Fruit fly (Drosophila melanogaster) whole organism, embryonic: ENCODE measurements around the gene Reg-2.
A peak's percentile ranks its signal among the peaks of the same experiment; 100 is the strongest.

ENCODE experiments used
- Ada2b ChIP-seq: fragments of 200-800 bp; sonication (Bioruptor generic); IDR thresholded peaks from 2 replicates; pipeline ENCODE4 v1.3.6; 2022; ENCODE audit warnings: missing biosample characterization, missing genetic modification characterization
- Aef1 ChIP-seq: fragments of 200-800 bp; sonication (Bioruptor generic); IDR thresholded peaks from 3 replicates; pipeline ENCODE4 v1.3.6; 2022; ENCODE audit warnings: missing biosample characterization, missing genetic modification characterization
- B-H1 ChIP-seq: fragments of 200-800 bp; sonication (Bioruptor generic); IDR thresholded peaks from 3 replicates; pipeline ENCODE4 v1.3.6; 2022; ENCODE audit warnings: missing biosample characterization, missing genetic modification characterization
- CG10274 ChIP-seq: fragments of 200-800 bp; sonication (Bioruptor generic); optimal IDR thresholded peaks from 3 replicates; lab custom pipeline; 2017; ENCODE audit warnings: missing biosample characterization, mild to moderate bottlenecking, missing genetic modification characterization
- CG11247 ChIP-seq: fragments of 200-800 bp; sonication (Bioruptor generic); IDR thresholded peaks from 2 replicates; pipeline ENCODE4 v1.3.6; 2022; ENCODE audit warnings: missing biosample characterization, missing genetic modification characterization
- CG16779 ChIP-seq: fragments of 200-800 bp; sonication (Bioruptor generic); IDR thresholded peaks from 2 replicates; pipeline ENCODE4 v1.3.6; 2022; ENCODE audit warnings: missing biosample characterization, missing genetic modification characterization
- CG2120 ChIP-seq: fragments of 200-800 bp; sonication (Bioruptor generic); optimal IDR thresholded peaks from 3 replicates; lab custom pipeline; 2016; ENCODE audit warnings: missing biosample characterization, missing genetic modification characterization
- CG2129 ChIP-seq: fragments of 200-800 bp; sonication (Bioruptor generic); IDR thresholded peaks from 2 replicates; pipeline ENCODE4 v1.3.6; 2022; ENCODE audit warnings: missing biosample characterization, missing genetic modification characterization; ENCODE audit not compliant: partially characterized antibody
- CG30020 ChIP-seq: fragments of 200-800 bp; optimal IDR thresholded peaks from 2 replicates; lab custom pipeline; 2019; ENCODE audit warnings: missing biosample characterization, mild to moderate bottlenecking, missing genetic modification characterization, moderate library complexity
- CG30403 ChIP-seq: fragments of 200-800 bp; sonication (Bioruptor generic); optimal IDR thresholded peaks from 3 replicates; lab custom pipeline; 2016; ENCODE audit warnings: missing biosample characterization, missing genetic modification characterization
- CG30431 ChIP-seq: fragments of 200-800 bp; sonication (Bioruptor generic); optimal IDR thresholded peaks from 2 replicates; lab custom pipeline; 2017; ENCODE audit warnings: missing biosample characterization, missing genetic modification characterization
- CG31224 ChIP-seq: fragments of 200-800 bp; sonication (Bioruptor generic); IDR thresholded peaks from 2 replicates; pipeline ENCODE4 v1.3.6; 2022; ENCODE audit warnings: missing biosample characterization, missing genetic modification characterization
- CG33213 ChIP-seq: fragments of 200-800 bp; sonication (Bioruptor generic); optimal IDR thresholded peaks from 3 replicates; lab custom pipeline; 2016; ENCODE audit warnings: missing biosample characterization, missing genetic modification characterization
- CG33557 ChIP-seq: fragments of 200-800 bp; sonication (Bioruptor generic); optimal IDR thresholded peaks from 2 replicates; lab custom pipeline; 2019; ENCODE audit warnings: missing biosample characterization, mild to moderate bottlenecking, missing genetic modification characterization, moderate library complexity
- CG4854 ChIP-seq: fragments of 200-800 bp; sonication (Bioruptor generic); optimal IDR thresholded peaks from 2 replicates; lab custom pipeline; 2016; ENCODE audit warnings: missing biosample characterization, missing genetic modification characterization, inconsistent platforms
- CG7963 ChIP-seq: fragments of 200-800 bp; sonication (Bioruptor generic); IDR thresholded peaks from 3 replicates; pipeline ENCODE4 v1.3.6; 2022; ENCODE audit warnings: missing biosample characterization, missing genetic modification characterization; ENCODE audit not compliant: partially characterized antibody
- CG8388 ChIP-seq: fragments of 200-800 bp; sonication (Bioruptor generic); optimal IDR thresholded peaks from 2 replicates; lab custom pipeline; 2019; ENCODE audit warnings: missing biosample characterization, mild to moderate bottlenecking, missing genetic modification characterization, moderate library complexity
- CG8924 ChIP-seq: fragments of 200-800 bp; optimal IDR thresholded peaks from 3 replicates; lab custom pipeline; 2019; ENCODE audit warnings: missing biosample characterization, mild to moderate bottlenecking, missing genetic modification characterization, moderate library complexity
- CG9609 ChIP-seq: fragments of 200-800 bp; sonication (Bioruptor generic); optimal IDR thresholded peaks from 3 replicates; lab custom pipeline; 2016; ENCODE audit warnings: missing biosample characterization, missing genetic modification characterization
- CG9876 ChIP-seq: fragments of 200-800 bp; sonication (Bioruptor generic); optimal IDR thresholded peaks from 2 replicates; lab custom pipeline; 2016; ENCODE audit warnings: missing biosample characterization, missing genetic modification characterization
- D19B ChIP-seq: fragments of 200-800 bp; sonication (Bioruptor generic); optimal IDR thresholded peaks from 2 replicates; lab custom pipeline; 2017; ENCODE audit warnings: missing biosample characterization, mild to moderate bottlenecking, missing genetic modification characterization
- Dbx ChIP-seq: fragments of 200-800 bp; sonication (Bioruptor generic); IDR thresholded peaks from 3 replicates; pipeline ENCODE4 v1.3.6; 2022; ENCODE audit warnings: missing biosample characterization, missing genetic modification characterization
- Dip2 ChIP-seq: fragments of 200-800 bp; sonication (Bioruptor generic); IDR thresholded peaks from 2 replicates; pipeline ENCODE4 v1.3.6; 2022; ENCODE audit warnings: missing biosample characterization, missing genetic modification characterization
- Dref ChIP-seq: fragments of 200-800 bp; sonication (Bioruptor generic); IDR thresholded peaks from 2 replicates; pipeline ENCODE4 v1.3.6; 2022; ENCODE audit warnings: missing biosample characterization, missing genetic modification characterization
- Fer1 ChIP-seq: fragments of 200-800 bp; sonication (Bioruptor generic); optimal IDR thresholded peaks from 2 replicates; lab custom pipeline; 2017; ENCODE audit warnings: missing biosample characterization, mild to moderate bottlenecking, missing genetic modification characterization
- Gsc ChIP-seq: fragments of 200-800 bp; sonication (Bioruptor generic); IDR thresholded peaks from 2 replicates; pipeline ENCODE4 v1.3.6; 2022; ENCODE audit warnings: missing biosample characterization, missing genetic modification characterization
- HHEX ChIP-seq: fragments of 200-800 bp; sonication (Bioruptor generic); optimal IDR thresholded peaks from 3 replicates; lab custom pipeline; 2017; ENCODE audit warnings: missing biosample characterization, mild to moderate bottlenecking, missing genetic modification characterization, missing genetic modification reagents
- HLHmδ ChIP-seq: fragments of 200-800 bp; sonication (Bioruptor generic); optimal IDR thresholded peaks from 2 replicates; lab custom pipeline; 2018; ENCODE audit warnings: missing biosample characterization, mild to moderate bottlenecking, missing genetic modification characterization, moderate library complexity
- Hmx ChIP-seq: fragments of 200-800 bp; sonication (Bioruptor generic); optimal IDR thresholded peaks from 2 replicates; lab custom pipeline; 2016; ENCODE audit warnings: missing biosample characterization, missing genetic modification characterization
- Mad ChIP-seq: fragments of 200-800 bp; sonication (Bioruptor generic); optimal IDR thresholded peaks from 2 replicates; lab custom pipeline; 2016; ENCODE audit warnings: missing biosample characterization, missing genetic modification characterization
- NK7.1 ChIP-seq: fragments of 200-800 bp; sonication (Bioruptor generic); optimal IDR thresholded peaks from 3 replicates; lab custom pipeline; 2016; ENCODE audit warnings: missing biosample characterization, missing genetic modification characterization
- Nf-YA ChIP-seq: fragments of 200-800 bp; sonication (Bioruptor generic); IDR thresholded peaks from 2 replicates; pipeline ENCODE4 v1.3.6; 2022; ENCODE audit warnings: missing biosample characterization, missing genetic modification characterization
- Nf-YC ChIP-seq: fragments of 200-800 bp; optimal IDR thresholded peaks from 3 replicates; lab custom pipeline; 2019; ENCODE audit warnings: missing biosample characterization, mild to moderate bottlenecking, missing genetic modification characterization, moderate library complexity
- NfI ChIP-seq: fragments of 200-800 bp; sonication (Bioruptor generic); optimal IDR thresholded peaks from 3 replicates; lab custom pipeline; 2018; ENCODE audit warnings: missing biosample characterization, mild to moderate bottlenecking, missing genetic modification characterization, moderate library complexity
- Scr ChIP-seq: fragments of 200-800 bp; sonication (Bioruptor generic); IDR thresholded peaks from 2 replicates; pipeline ENCODE4 v1.3.6; 2022; ENCODE audit warnings: missing biosample characterization, missing genetic modification characterization; ENCODE audit not compliant: partially characterized antibody
- Sox102F ChIP-seq: fragments of 200-800 bp; sonication (Bioruptor generic); optimal IDR thresholded peaks from 2 replicates; lab custom pipeline; 2018; ENCODE audit warnings: missing biosample characterization, mild to moderate bottlenecking, missing genetic modification characterization, moderate library complexity
- Sry-δ ChIP-seq: fragments of 200-800 bp; sonication (Bioruptor generic); optimal IDR thresholded peaks from 2 replicates; lab custom pipeline; 2016; ENCODE audit warnings: missing biosample characterization, missing genetic modification characterization
- bbx ChIP-seq: fragments of 200-800 bp; sonication (Bioruptor generic); IDR thresholded peaks from 2 replicates; pipeline ENCODE4 v1.3.6; 2022; ENCODE audit warnings: missing biosample characterization, missing genetic modification characterization; ENCODE audit not compliant: partially characterized antibody
- crc ChIP-seq: fragments of 200-800 bp; sonication (Bioruptor generic); optimal IDR thresholded peaks from 2 replicates; lab custom pipeline; 2016; ENCODE audit warnings: missing biosample characterization, missing genetic modification characterization
- crol ChIP-seq: fragments of 200-800 bp; sonication (Bioruptor generic); IDR thresholded peaks from 2 replicates; pipeline ENCODE4 v1.3.6; 2022; ENCODE audit warnings: missing biosample characterization, missing genetic modification characterization
- emc ChIP-seq: fragments of 200-800 bp; sonication (Bioruptor generic); optimal IDR thresholded peaks from 2 replicates; lab custom pipeline; 2016; ENCODE audit warnings: missing biosample characterization, missing genetic modification characterization
- gfzf ChIP-seq: fragments of 200-800 bp; sonication (Bioruptor generic); optimal IDR thresholded peaks from 2 replicates; lab custom pipeline; 2016; ENCODE audit warnings: missing biosample characterization, mild to moderate bottlenecking, missing genetic modification characterization, moderate library complexity
- gsb-n ChIP-seq: fragments of 200-800 bp; sonication (Bioruptor generic); optimal IDR thresholded peaks from 3 replicates; lab custom pipeline; 2018; ENCODE audit warnings: missing biosample characterization, mild to moderate bottlenecking, missing genetic modification characterization
- gt ChIP-seq: fragments of 200-800 bp; sonication (Bioruptor generic); IDR thresholded peaks from 2 replicates; pipeline ENCODE4 v1.3.6; 2022; ENCODE audit warnings: missing biosample characterization, missing genetic modification characterization
- hbn ChIP-seq: fragments of 200-800 bp; sonication (Bioruptor generic); IDR thresholded peaks from 2 replicates; pipeline ENCODE4 v1.3.6; 2022; ENCODE audit warnings: missing biosample characterization, missing genetic modification characterization; ENCODE audit not compliant: partially characterized antibody
- knrl ChIP-seq: fragments of 200-800 bp; sonication (Bioruptor generic); IDR thresholded peaks from 3 replicates; pipeline ENCODE4 v1.3.6; 2022; ENCODE audit warnings: missing biosample characterization, missing genetic modification characterization; ENCODE audit not compliant: partially characterized antibody
- slou ChIP-seq: fragments of 200-800 bp; sonication (Bioruptor generic); optimal IDR thresholded peaks from 3 replicates; lab custom pipeline; 2016; ENCODE audit warnings: missing biosample characterization, missing genetic modification characterization
- so ChIP-seq: fragments of 200-800 bp; sonication (Bioruptor generic); IDR thresholded peaks from 3 replicates; pipeline ENCODE4 v1.3.6; 2022; ENCODE audit warnings: missing biosample characterization, missing genetic modification characterization
- tx ChIP-seq: fragments of 200-800 bp; sonication (Bioruptor generic); optimal IDR thresholded peaks from 2 replicates; lab custom pipeline; 2016; ENCODE audit warnings: missing biosample characterization, missing genetic modification characterization
- yki ChIP-seq: fragments of >200 bp; optimal IDR thresholded peaks from 3 replicates; lab custom pipeline; 2018

The Reg-2 gene

dm6 chr3L:603847-604550 is 2.4 kb downstream of the Reg-2 start, which contains the start of gene CG13893 (continued):
- TF ChIP-seq D19B (GFP tag; lab: Kevin White, UChicago) (peak; percentile 99), Fer1 (GFP tag; lab: Kevin White, UChicago) (peak; percentile 71), CG16779 (peak; percentile 66; the same call in 1 of the 2 replicates), CG30403 (GFP tag; lab: Kevin White, UChicago) (no peak), CG9609 (GFP tag; lab: Kevin White, UChicago) (no peak), NfI (GFP tag; lab: Kevin White, UChicago) (peak; percentile 20), gt (no peak), Nf-YA (GFP tag; lab: Robert Waterston, UW) (peak; percentile 32; the same call in 1 of the 2 replicates), Sry-δ (GFP tag; lab: Kevin White, UChicago) (no peak), CG31224 (GFP tag; lab: Robert Waterston, UW) (no peak), tx (GFP tag; lab: Kevin White, UChicago) (no peak), Dref (GFP tag; lab: Robert Waterston, UW) (0 out of 2 replicates have a peak, but pooled peaks have one; percentile 26), hbn (GFP tag; lab: Robert Waterston, UW) (0 out of 2 replicates have a peak, but pooled peaks have one; percentile 22), Gsc (GFP tag; lab: Robert Waterston, UW) (no peak), CG4854 (GFP tag; lab: Kevin White, UChicago) (peak; percentile 26), CG33557 (no peak), Dip2 (GFP tag; lab: Robert Waterston, UW) (no peak), crol (GFP tag; lab: Robert Waterston, UW) (peak; percentile 51; the same call in 1 of the 2 replicates), crc (GFP tag; lab: Kevin White, UChicago) (no peak), Scr (peak; percentile 40; the same call in 1 of the 2 replicates), CG30020 (tag; lab: Kevin White, UChicago) (no peak), CG30431 (no peak), CG10274 (GFP tag; lab: Kevin White, UChicago) (no peak), yki (lab: Kevin White, UChicago) (no peak), bbx (GFP tag; lab: Robert Waterston, UW) (peak; percentile 40; the same call in 1 of the 2 replicates), NK7.1 (GFP tag; lab: Kevin White, UChicago) (peak; percentile 11), knrl (GFP tag; lab: Robert Waterston, UW) (no peak), B-H1 (GFP tag; lab: Robert Waterston, UW) (no peak; the same call in 2 of the 3 replicates), slou (no peak), CG9876 (GFP tag; lab: Kevin White, UChicago) (no peak), CG8388 (GFP tag; lab: Kevin White, UChicago) (no peak), Nf-YC (tag; lab: Kevin White, UChicago) (peak; percentile 37), HLHmδ (GFP tag; lab: Kevin White, UChicago) (peak; percentile 81), Hmx (GFP tag; lab: Kevin White, UChicago) (no peak), so (peak; percentile 44; the same call in 1 of the 3 replicates), CG8924 (peak; percentile 57), CG2120 (GFP tag; lab: Kevin White, UChicago) (peak; percentile 20), Mad (no peak), Dbx (GFP tag; lab: Robert Waterston, UW) (peak; percentile 67; the same call in 2 of the 3 replicates), CG7963 (GFP tag; lab: Robert Waterston, UW) (peak; percentile 51; the same call in 1 of the 3 replicates), CG33213 (GFP tag; lab: Kevin White, UChicago) (no peak), CG11247 (peak; percentile 20; the same call in 1 of the 2 replicates), CG2129 (no peak), Aef1 (no peak), Ada2b (GFP tag; lab: Robert Waterston, UW) (no peak), emc (no peak), Sox102F (no peak), gfzf (GFP tag; lab: Kevin White, UChicago) (no peak), HHEX (peak; percentile 33), gsb-n (no peak)
